Worm (Caenorhabditis elegans): Measurements from ENCODE around the gene hmg-11.

The hmg-11 gene

DNA sequence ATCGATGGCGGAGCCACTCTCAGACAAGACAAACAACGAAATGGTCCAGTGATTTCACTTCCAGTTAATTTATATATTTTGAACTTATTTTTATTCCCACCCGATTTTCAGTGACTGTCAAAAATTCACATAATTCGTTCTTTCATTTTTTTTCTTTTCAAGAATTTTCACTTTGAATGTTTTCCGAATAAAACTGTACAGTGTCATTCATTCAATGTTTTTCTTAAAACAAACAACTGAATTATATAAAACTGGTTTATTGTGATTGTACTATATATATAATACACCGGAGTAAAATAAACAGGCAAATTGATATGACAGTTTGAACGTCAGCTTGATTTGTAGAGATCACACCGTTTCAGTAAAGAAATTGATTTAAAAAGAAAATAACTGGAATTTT, 30.1 kb downstream of the hmg-11 start:
- no peak for TF ChIP-seq ama-1 (optimal IDR thresholded peaks at IDR 0.05)
- TF ChIP-seq hnd-1 (tag; optimal IDR thresholded peaks at IDR 0.05) = no peak
- no peak for TF ChIP-seq ceh-13 (GFP tag; optimal IDR thresholded peaks at IDR 0.05)
- TF ChIP-seq ets-7 (tag; optimal IDR thresholded peaks at IDR 0.05) = no peak
- TF ChIP-seq hmbx-1 (tag; optimal IDR thresholded peaks at IDR 0.05) = no peak
- TF ChIP-seq scrt-1 (GFP tag; IDR thresholded peaks at IDR 0.05) = no peak
- TF ChIP-seq hmg-4 (GFP tag; optimal IDR thresholded peaks at IDR 0.05) = no peak

DNA sequence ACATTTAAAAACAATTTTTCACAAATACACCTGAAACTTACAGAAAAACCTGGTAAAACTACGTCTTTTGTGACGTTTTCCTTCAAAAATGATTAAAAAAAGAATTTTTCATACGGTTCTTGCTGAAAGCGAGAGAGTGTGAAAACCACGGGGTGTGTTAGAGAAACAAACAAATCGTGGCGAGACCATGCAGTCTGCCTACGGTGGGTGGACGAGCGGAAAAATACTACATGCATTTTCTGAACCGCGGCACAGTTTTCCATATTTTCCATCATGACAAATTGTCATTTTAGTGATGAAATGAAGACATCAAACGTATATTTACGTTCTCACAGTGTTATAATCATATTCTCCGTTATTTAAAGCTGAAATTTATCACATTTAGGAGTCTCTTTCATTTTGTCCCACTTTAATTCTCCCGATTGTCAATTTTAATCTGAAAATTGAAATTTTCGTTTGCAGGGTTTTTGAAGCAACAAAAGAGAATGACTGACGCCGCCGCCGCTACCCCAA, 33.5 kb downstream of the hmg-11 start, which contains the start of the genes F10G7.9 and tsn-1:
F10G7.9 (minus strand) TSS at position 127 of the 513 bp plus-strand sequence.
tsn-1 (plus strand) TSS at position 463 of the 513 bp plus-strand sequence.
- TF ChIP-seq F13C5.2 (tag; optimal IDR thresholded peaks at IDR 0.05) (peak; percentile 12), hmg-4 (GFP tag; optimal IDR thresholded peaks at IDR 0.05) (no peak)

DNA sequence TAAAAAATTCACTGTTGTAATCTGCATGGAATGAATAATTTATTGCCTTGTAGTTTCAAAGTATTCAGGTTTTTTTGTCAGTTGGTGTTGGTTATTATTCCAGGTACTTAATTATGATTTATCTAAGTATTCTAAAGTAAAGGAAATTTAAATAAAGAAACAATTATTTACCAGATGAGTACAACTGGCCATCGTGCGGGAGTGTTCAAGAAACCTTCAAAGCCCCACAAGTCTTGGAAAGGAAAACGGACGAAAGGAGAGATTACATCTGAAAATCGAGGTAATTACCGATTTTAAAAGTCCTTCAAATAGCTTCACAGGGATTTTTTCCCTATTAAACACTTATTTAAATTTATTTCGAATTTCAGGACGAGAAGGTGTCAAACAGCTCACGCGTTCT, 37.2 kb downstream of the hmg-11 start, which contains the start of gene tag-151:
tag-151 (plus strand) TSS at position 158 of the 400 bp plus-strand sequence.
- TF ChIP-seq tbx-11 (GFP tag; IDR thresholded peaks at IDR 0.05) (no peak), ceh-13 (GFP tag; optimal IDR thresholded peaks at IDR 0.05) (no peak), tra-4 (tag; optimal IDR thresholded peaks at IDR 0.05) (no peak), hmg-4 (GFP tag; optimal IDR thresholded peaks at IDR 0.05) (no peak), scrt-1 (GFP tag; IDR thresholded peaks at IDR 0.05) (no peak), flt-1 (GFP tag; IDR thresholded peaks at IDR 0.05) (no peak), tbx-37 (GFP tag; conservative IDR thresholded peaks at IDR 0.05) (no peak), sea-1 (GFP tag; conservative IDR thresholded peaks at IDR 0.05) (no peak), B0310.2 (tag; optimal IDR thresholded peaks at IDR 0.05) (no peak), pes-1 (GFP tag; IDR thresholded peaks at IDR 0.05) (no peak), hnd-1 (tag; optimal IDR thresholded peaks at IDR 0.05) (no peak), aly-1 (tag; optimal IDR thresholded peaks at IDR 0.05) (no peak), ceh-36 (tag; optimal IDR thresholded peaks at IDR 0.05) (no peak)

DNA sequence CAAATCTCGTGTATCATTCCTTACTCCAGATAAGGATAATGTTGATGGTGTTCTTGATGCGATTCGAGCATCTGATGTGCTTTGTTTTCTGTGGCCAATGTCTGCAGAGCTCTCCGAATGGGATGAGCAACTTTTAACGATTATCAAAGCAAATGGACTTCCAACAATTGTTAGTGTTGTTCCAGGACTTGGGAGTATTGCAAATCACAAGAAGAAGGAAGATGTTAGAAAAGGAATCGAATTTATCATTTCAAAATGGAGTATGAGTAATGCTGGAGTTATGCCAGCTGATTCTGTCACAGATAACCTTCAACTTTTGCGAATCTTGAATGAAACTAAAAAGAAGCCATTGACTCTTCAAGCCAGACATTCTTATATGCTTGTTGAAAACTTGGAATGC, 37.9 kb downstream of the hmg-11 start:
- TF ChIP-seq tra-4 (tag; optimal IDR thresholded peaks at IDR 0.05) (no peak), hmg-4 (GFP tag; optimal IDR thresholded peaks at IDR 0.05) (no peak), flt-1 (GFP tag; IDR thresholded peaks at IDR 0.05) (no peak), pes-1 (GFP tag; IDR thresholded peaks at IDR 0.05) (no peak), ama-1 (optimal IDR thresholded peaks at IDR 0.05) (no peak), hmbx-1 (tag; optimal IDR thresholded peaks at IDR 0.05) (no peak), scrt-1 (GFP tag; IDR thresholded peaks at IDR 0.05) (no peak), B0310.2 (tag; optimal IDR thresholded peaks at IDR 0.05) (no peak), F13C5.2 (tag; optimal IDR thresholded peaks at IDR 0.05) (no peak), tbx-11 (GFP tag; IDR thresholded peaks at IDR 0.05) (no peak), ceh-36 (tag; optimal IDR thresholded peaks at IDR 0.05) (no peak), ceh-13 (GFP tag; optimal IDR thresholded peaks at IDR 0.05) (no peak)

DNA sequence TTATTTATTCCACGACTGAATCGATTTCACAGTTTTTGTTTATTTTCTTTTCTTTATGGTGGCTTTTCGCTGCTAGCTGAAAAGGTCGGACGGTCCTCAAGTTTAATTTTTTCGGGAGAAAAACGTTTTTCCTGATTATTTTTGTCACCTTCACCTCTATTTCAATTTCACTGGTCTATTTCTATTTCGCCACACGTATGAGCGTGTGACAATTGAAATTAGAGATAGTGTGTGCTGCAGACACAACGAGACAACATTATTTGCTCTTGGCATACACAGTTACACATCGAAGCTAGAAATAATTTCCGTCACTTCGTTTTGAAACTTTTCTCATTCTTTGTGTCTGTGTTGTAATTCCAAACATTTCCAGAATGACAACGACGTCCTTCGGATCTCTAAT, 42.8 kb downstream of the hmg-11 start, which contains the start of gene F41C3.8:
F41C3.8 (plus strand) TSS at position 371 of the 400 bp plus-strand sequence.
- TF ChIP-seq hmbx-1 (tag; optimal IDR thresholded peaks at IDR 0.05) (no peak), aly-1 (tag; optimal IDR thresholded peaks at IDR 0.05) (no peak), tra-4 (tag; optimal IDR thresholded peaks at IDR 0.05) (no peak), flt-1 (GFP tag; IDR thresholded peaks at IDR 0.05) (no peak), scrt-1 (GFP tag; IDR thresholded peaks at IDR 0.05) (no peak), hnd-1 (tag; optimal IDR thresholded peaks at IDR 0.05) (no peak), ceh-36 (tag; optimal IDR thresholded peaks at IDR 0.05) (no peak), ceh-13 (GFP tag; optimal IDR thresholded peaks at IDR 0.05) (no peak), tbx-11 (GFP tag; IDR thresholded peaks at IDR 0.05) (no peak), sea-1 (GFP tag; conservative IDR thresholded peaks at IDR 0.05) (no peak), B0310.2 (tag; optimal IDR thresholded peaks at IDR 0.05) (no peak), F13C5.2 (tag; optimal IDR thresholded peaks at IDR 0.05) (no peak), ama-1 (optimal IDR thresholded peaks at IDR 0.05) (no peak), pes-1 (GFP tag; IDR thresholded peaks at IDR 0.05) (no peak)
